Fruit fly (Drosophila melanogaster) whole organism, embryonic: ENCODE results near the gene CG12560.

Source experiments
- Adf1 ChIP-seq: fragments of 200-800 bp; sonication (Bioruptor generic); IDR thresholded peaks from 2 replicates; pipeline ENCODE4 v1.3.6; 2022; ENCODE audit warnings: missing biosample characterization, missing genetic modification characterization
- CG10267 ChIP-seq: fragments of 200-800 bp; sonication (Bioruptor generic); optimal IDR thresholded peaks from 2 replicates; lab custom pipeline; 2018; ENCODE audit warnings: missing biosample characterization, mild to moderate bottlenecking, missing genetic modification characterization, moderate library complexity
- CG12942 ChIP-seq: fragments of 200-800 bp; sonication (Bioruptor generic); optimal IDR thresholded peaks from 3 replicates; lab custom pipeline; 2016; ENCODE audit warnings: missing biosample characterization, missing genetic modification characterization
- CG18764 ChIP-seq: fragments of 200-800 bp; sonication (Bioruptor generic); optimal IDR thresholded peaks from 3 replicates; lab custom pipeline; 2016; ENCODE audit warnings: missing biosample characterization, missing genetic modification characterization
- CG7786 ChIP-seq: fragments of 200-800 bp; sonication (Bioruptor generic); optimal IDR thresholded peaks from 2 replicates; lab custom pipeline; 2016; ENCODE audit warnings: missing biosample characterization, missing genetic modification characterization
- kni ChIP-seq: fragments of 200-800 bp; sonication (Bioruptor generic); optimal IDR thresholded peaks from 3 replicates; lab custom pipeline; 2017; ENCODE audit warnings: mild to moderate bottlenecking, missing biosample characterization, missing genetic modification reagents, missing genetic modification characterization
- lbe ChIP-seq: fragments of 200-800 bp; sonication (Bioruptor generic); optimal IDR thresholded peaks from 2 replicates; lab custom pipeline; 2016; ENCODE audit warnings: missing biosample characterization, mild to moderate bottlenecking, missing genetic modification characterization
- sc ChIP-seq, 3 experiments: fragments of >200 bp in 2 of 3; fragments of 200-800 bp in 1 of 3; sonication (Bioruptor generic) in 1 of 3; optimal IDR thresholded peaks; 2 replicates in 2 of 3; 3 replicates in 1 of 3; lab custom pipeline; 2017; ENCODE audit warnings: mild to moderate bottlenecking in 1 of 3, missing biosample characterization in 1 of 3, missing genetic modification characterization in 1 of 3, missing genetic modification reagents in 1 of 3

- no peak for TF ChIP-seq CG7786
- TF ChIP-seq Adf1 (GFP tag; lab: Robert Waterston, UW), result peak; percentile 22; the same call in 1 of the 2 replicates
- TF ChIP-seq kni (GFP tag; lab: Kevin White, UChicago), result no peak
- peak; percentile 11 for TF ChIP-seq lbe (GFP tag; lab: Kevin White, UChicago)
- no peak for TF ChIP-seq sc (optimal IDR thresholded peaks at IDR 0.05; lab: Kevin White, UChicago)
- no peak for TF ChIP-seq sc (GFP tag; optimal IDR thresholded peaks at IDR 0.05; lab: Kevin White, UChicago)
- TF ChIP-seq CG12942 (GFP tag; lab: Kevin White, UChicago), result no peak
- no peak for TF ChIP-seq CG18764
- no peak for TF ChIP-seq CG10267
Measured at dm6 chr2L:7973470-7974207, 35.6 kb downstream of the CG12560 start.
